Fruit fly (Drosophila melanogaster): ENCODE measurements around the gene CalpC.

Gene CalpC

dm6 chrX:16318858-16319557 lies 6.6 kb upstream of the CalpC start (continued):
- TF ChIP-seq CG31441 (GFP tag; IDR thresholded peaks at IDR 0.05) = no peak
- no peak for TF ChIP-seq wdn (GFP tag; IDR thresholded peaks at IDR 0.05)
- TF ChIP-seq CG9932 (GFP tag; IDR thresholded peaks at IDR 0.05) = no peak
- peak; percentile 74 for TF ChIP-seq chm (GFP tag; IDR thresholded peaks at IDR 0.05)
- TF ChIP-seq Adf1 (GFP tag; IDR thresholded peaks at IDR 0.05) = no peak
- no peak for TF ChIP-seq lov (optimal IDR thresholded peaks at IDR 0.05)
- no peak for TF ChIP-seq lov (GFP tag; IDR thresholded peaks at IDR 0.05)
- TF ChIP-seq Tbp (GFP tag; optimal IDR thresholded peaks at IDR 0.05) = no peak
- no peak for TF ChIP-seq ERR (GFP tag; optimal IDR thresholded peaks at IDR 0.05)
- TF ChIP-seq Lhr (GFP tag; optimal IDR thresholded peaks at IDR 0.05) = no peak
- peak; percentile 88 for TF ChIP-seq CG15479 (GFP tag; optimal IDR thresholded peaks at IDR 0.05)
- no peak for TF ChIP-seq abd-A (tag; optimal IDR thresholded peaks at IDR 0.05)
- TF ChIP-seq CG13894 (tag; optimal IDR thresholded peaks at IDR 0.05) = peak; percentile 34
- no peak for TF ChIP-seq Abd-B (GFP tag; optimal IDR thresholded peaks at IDR 0.05)
- TF ChIP-seq CG15514 (GFP tag; optimal IDR thresholded peaks at IDR 0.05) = peak; percentile 47
- no peak for TF ChIP-seq CG12391 (tag; optimal IDR thresholded peaks at IDR 0.05)
- no peak for TF ChIP-seq Sin3A (optimal IDR thresholded peaks at IDR 0.05)
- TF ChIP-seq her (GFP tag; optimal IDR thresholded peaks at IDR 0.05) = no peak
- TF ChIP-seq Camta (GFP tag; optimal IDR thresholded peaks at IDR 0.05) = no peak
- TF ChIP-seq Elba2 (GFP tag; optimal IDR thresholded peaks at IDR 0.05) = peak; percentile 75
- 0 out of 2 replicates have a peak, but pooled peaks have one; percentile 8 for TF ChIP-seq Scr (GFP tag; IDR thresholded peaks at IDR 0.05; ENCODE audit: partially characterized antibody)
- TF ChIP-seq insv (GFP tag; optimal IDR thresholded peaks at IDR 0.05) = peak in 1 of 2 experiments; percentile 83
- no peak for TF ChIP-seq pum (GFP tag; optimal IDR thresholded peaks at IDR 0.05)
- no peak for TF ChIP-seq toy (GFP tag; IDR thresholded peaks at IDR 0.05)
- no peak for TF ChIP-seq usp (GFP tag; optimal IDR thresholded peaks at IDR 0.05)
- TF ChIP-seq Doc3 (GFP tag; IDR thresholded peaks at IDR 0.05; ENCODE audit: partially characterized antibody) = no peak
- no peak for TF ChIP-seq ato (GFP tag; IDR thresholded peaks at IDR 0.05; ENCODE audit: partially characterized antibody)
- TF ChIP-seq NK7.1 (GFP tag; optimal IDR thresholded peaks at IDR 0.05) = no peak
- TF ChIP-seq wor (GFP tag; IDR thresholded peaks at IDR 0.05) = no peak
- TF ChIP-seq CG42726 (GFP tag; IDR thresholded peaks at IDR 0.05; ENCODE audit: partially characterized antibody) = no peak
- TF ChIP-seq Mad (GFP tag; optimal IDR thresholded peaks at IDR 0.05) = no peak
- TF ChIP-seq CG18599 (GFP tag; optimal IDR thresholded peaks at IDR 0.05) = no peak
- no peak for TF ChIP-seq CG12219 (GFP tag; optimal IDR thresholded peaks at IDR 0.05)
- TF ChIP-seq Asciz (GFP tag; optimal IDR thresholded peaks at IDR 0.05) = no peak
- no peak for TF ChIP-seq CG16815 (GFP tag; optimal IDR thresholded peaks at IDR 0.05)
- no peak for TF ChIP-seq CG1529 (GFP tag; optimal IDR thresholded peaks at IDR 0.05)
- no peak for TF ChIP-seq Kr (GFP tag; optimal IDR thresholded peaks at IDR 0.05)
- no peak for TF ChIP-seq C15 (GFP tag; IDR thresholded peaks at IDR 0.05)
- TF ChIP-seq crc (GFP tag; optimal IDR thresholded peaks at IDR 0.05) = no peak
- TF ChIP-seq tap (tag; optimal IDR thresholded peaks at IDR 0.05) = no peak
- TF ChIP-seq CG14860 (GFP tag; IDR thresholded peaks at IDR 0.05; ENCODE audit: partially characterized antibody) = no peak
- no peak for TF ChIP-seq phol (tag; optimal IDR thresholded peaks at IDR 0.05)
- no peak for TF ChIP-seq Dip2 (GFP tag; IDR thresholded peaks at IDR 0.05)
- no peak for TF ChIP-seq CG6175 (GFP tag; IDR thresholded peaks at IDR 0.05)
- TF ChIP-seq fd102C (GFP tag; optimal IDR thresholded peaks at IDR 0.05) = no peak
- TF ChIP-seq maf-S (GFP tag; optimal IDR thresholded peaks at IDR 0.05) = no peak
- no peak for TF ChIP-seq CG15601 (tag; optimal IDR thresholded peaks at IDR 0.05)
- TF ChIP-seq Oli (tag; optimal IDR thresholded peaks at IDR 0.05) = no peak
- TF ChIP-seq otp (GFP tag; IDR thresholded peaks at IDR 0.05) = no peak
- TF ChIP-seq CG12236 (GFP tag; optimal IDR thresholded peaks at IDR 0.05) = no peak
- no peak for TF ChIP-seq Awh (GFP tag; IDR thresholded peaks at IDR 0.05)
